Worm (Caenorhabditis elegans) whole organism, L3 larva: ENCODE data around the gene cnp-2.

Experiments used
- aly-2 ChIP-seq: fragments of 150-350 bp; optimal IDR thresholded peaks from 2 replicates; lab custom pipeline; 2014; ENCODE audit warnings: missing biosample characterization, missing genetic modification characterization
- ama-1 ChIP-seq: fragments of 150-350 bp; optimal IDR thresholded peaks from 2 replicates; lab custom pipeline; 2018
- ceh-16 ChIP-seq: sonication (generic microtip); optimal IDR thresholded peaks from 2 replicates; lab custom pipeline; 2017; ENCODE audit warnings: missing biosample characterization, missing genetic modification characterization
- ceh-9 ChIP-seq: sonication (generic microtip); optimal IDR thresholded peaks from 2 replicates; lab custom pipeline; 2018; ENCODE audit warnings: missing biosample characterization, missing genetic modification characterization
- lin-39 ChIP-seq: fragments of 150-350 bp; optimal IDR thresholded peaks from 2 replicates; lab custom pipeline; 2018; ENCODE audit warnings: missing biosample characterization, missing genetic modification reagents, missing genetic modification characterization
- nhr-237 ChIP-seq: fragments of 150-350 bp; optimal IDR thresholded peaks from 2 replicates; lab custom pipeline; 2014; ENCODE audit warnings: missing biosample characterization, missing genetic modification characterization
- nhr-67 ChIP-seq: fragments of 150-350 bp; optimal IDR thresholded peaks from 2 replicates; lab custom pipeline; 2014; ENCODE audit warnings: missing biosample characterization, missing genetic modification characterization
- skn-1 ChIP-seq: fragments of 150-350 bp; optimal IDR thresholded peaks from 2 replicates; lab custom pipeline; 2014; ENCODE audit warnings: missing biosample characterization, missing genetic modification characterization
- unc-62 ChIP-seq: fragments of 150-350 bp; sonication (generic microtip); optimal IDR thresholded peaks from 4 replicates; lab custom pipeline; 2014; ENCODE audit warnings: missing biosample characterization, missing genetic modification reagents, missing genetic modification characterization

- TF ChIP-seq ama-1 (lab: Kevin White, UChicago) = no peak
- no peak for TF ChIP-seq nhr-67 (tag; lab: Kevin White, UChicago)
- TF ChIP-seq ceh-9 (tag; lab: Kevin White, UChicago) = no peak
- TF ChIP-seq aly-2 (tag; lab: Kevin White, UChicago) = no peak
- no peak for TF ChIP-seq nhr-237 (tag; lab: Kevin White, UChicago)
- no peak for TF ChIP-seq unc-62
- TF ChIP-seq ceh-16 = no peak
- no peak for TF ChIP-seq lin-39 (tag; lab: Kevin White, UChicago)
- no peak for TF ChIP-seq skn-1 (tag; lab: Kevin White, UChicago)
Observed at ce11 chrII:12764476-12764875, 3.9 kb downstream of the cnp-2 start.
